Worm (Caenorhabditis elegans): ENCODE results near the gene F25H9.2.

The F25H9.2 gene

DNA sequence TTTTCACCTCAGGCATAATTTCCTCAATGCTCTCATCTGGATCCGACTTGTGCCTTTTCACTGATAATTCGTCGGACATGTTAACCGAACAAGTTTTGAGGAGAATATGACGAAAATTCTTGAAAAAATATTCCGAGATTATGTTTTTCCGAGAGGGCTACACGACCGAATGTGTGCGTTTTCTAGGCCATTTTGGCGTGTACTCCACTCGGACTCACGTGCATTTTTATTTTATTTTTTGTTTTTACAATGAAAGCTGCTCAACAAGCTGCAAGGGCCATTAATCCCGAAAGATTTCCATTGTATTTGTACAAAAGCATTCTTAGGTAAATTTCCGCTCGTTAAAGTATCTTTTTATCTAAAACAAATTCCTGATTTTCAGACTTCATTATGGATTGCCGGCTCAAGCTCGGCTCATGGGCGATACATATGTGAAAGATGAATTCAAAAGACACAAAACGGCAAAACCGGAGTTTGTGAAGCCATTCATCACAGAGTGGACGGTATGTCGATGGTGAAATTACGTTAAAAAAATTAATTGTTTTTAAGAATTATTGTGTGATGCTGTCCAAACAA is 10.4 kb downstream of the F25H9.2 start, which contains the start of the genes F25H9.6 and F25H9.7 (continued):
- no peak for TF ChIP-seq ceh-58 (GFP tag; IDR thresholded peaks at IDR 0.05)
- peak; percentile 82; the same call in 1 of the 2 replicates for TF ChIP-seq aptf-2 (GFP tag; conservative IDR thresholded peaks at IDR 0.05)
- 0 out of 2 replicates have a peak, but pooled peaks have one; percentile 45 for TF ChIP-seq F39B2.1 (GFP tag; IDR thresholded peaks at IDR 0.05)
- TF ChIP-seq aptf-3 (GFP tag; IDR thresholded peaks at IDR 0.05), result no peak
- TF ChIP-seq zim-3 (tag; optimal IDR thresholded peaks at IDR 0.05), result peak; percentile 90
- peak; percentile 76 for TF ChIP-seq hrde-1 (tag; optimal IDR thresholded peaks at IDR 0.05; ENCODE audit: borderline replicate concordance)
- no peak for TF ChIP-seq ama-1 (optimal IDR thresholded peaks at IDR 0.05)
- TF ChIP-seq ama-1 (GFP tag; optimal IDR thresholded peaks at IDR 0.05), result peak in 1 of 2 experiments; percentile 63
- no peak for TF ChIP-seq mxl-1 (tag; optimal IDR thresholded peaks at IDR 0.05)
- TF ChIP-seq C17E4.6 (GFP tag; IDR thresholded peaks at IDR 0.05), result peak; percentile 24; the same call in 1 of the 2 replicates
- TF ChIP-seq Y53F4B.3 (GFP tag; IDR thresholded peaks at IDR 0.05), result no peak
- no peak for TF ChIP-seq T07F8.4 (tag; optimal IDR thresholded peaks at IDR 0.05)
- peak; percentile 77 for TF ChIP-seq lin-40 (tag; optimal IDR thresholded peaks at IDR 0.05)
- peak; percentile 25; the same call in 1 of the 2 replicates for TF ChIP-seq cebp-1 (GFP tag; IDR thresholded peaks at IDR 0.05)
- peak; percentile 62 for TF ChIP-seq cebp-1 (tag; optimal IDR thresholded peaks at IDR 0.05)
- TF ChIP-seq nhr-90 (tag; optimal IDR thresholded peaks at IDR 0.05), result no peak
- TF ChIP-seq Y79H2A.3 (GFP tag; conservative IDR thresholded peaks at IDR 0.05), result no peak
- TF ChIP-seq ceh-91 (GFP tag; IDR thresholded peaks at IDR 0.05), result peak; percentile 51; the same call in 1 of the 2 replicates
- peak; percentile 16 for TF ChIP-seq F23B12.7 (tag; optimal IDR thresholded peaks at IDR 0.05; ENCODE audit: insufficient read depth)
- TF ChIP-seq B0261.1 (tag; optimal IDR thresholded peaks at IDR 0.05), result peak; percentile 11
- peak; percentile 99 for TF ChIP-seq ccch-3 (GFP tag; optimal IDR thresholded peaks at IDR 0.05)
- peak; percentile 31 for TF ChIP-seq snpc-1.3 (tag; optimal IDR thresholded peaks at IDR 0.05; ENCODE audit: insufficient read depth)
- TF ChIP-seq ZK185.1 (tag; optimal IDR thresholded peaks at IDR 0.05; ENCODE audit: poor library complexity, severe bottlenecking), result peak; percentile 95
- 0 out of 2 replicates have a peak, but pooled peaks have one; percentile 37 for TF ChIP-seq bed-1 (GFP tag; IDR thresholded peaks at IDR 0.05)
- TF ChIP-seq xnd-1 (tag; optimal IDR thresholded peaks at IDR 0.05), result peak; percentile 44
- TF ChIP-seq athp-1 (tag; optimal IDR thresholded peaks at IDR 0.05), result peak; percentile 79
- 0 out of 2 replicates have a peak, but pooled peaks have one; percentile 70 for TF ChIP-seq ztf-28 (GFP tag; IDR thresholded peaks at IDR 0.05)
- no peak for TF ChIP-seq gei-17 (GFP tag; optimal IDR thresholded peaks at IDR 0.05)
- 0 out of 2 replicates have a peak, but pooled peaks have one; percentile 58 for TF ChIP-seq nhr-120 (GFP tag; IDR thresholded peaks at IDR 0.05)
- no peak for TF ChIP-seq C06A6.2 (GFP tag; conservative IDR thresholded peaks at IDR 0.05)
- TF ChIP-seq ceh-40 (GFP tag; IDR thresholded peaks at IDR 0.05), result 0 out of 2 replicates have a peak, but pooled peaks have one; percentile 36
- peak; percentile 57; the same call in 1 of the 2 replicates for TF ChIP-seq B0336.3 (GFP tag; IDR thresholded peaks at IDR 0.05)
- TF ChIP-seq rec-8 (tag; optimal IDR thresholded peaks at IDR 0.05), result peak; percentile 31 to 92
- TF ChIP-seq dpff-1 (tag; optimal IDR thresholded peaks at IDR 0.05), result no peak
- TF ChIP-seq B0035.1 (tag; optimal IDR thresholded peaks at IDR 0.05), result peak; percentile 42
- no peak for TF ChIP-seq efl-1 (GFP tag; optimal IDR thresholded peaks at IDR 0.05)
- TF ChIP-seq rcor-1 (GFP tag; IDR thresholded peaks at IDR 0.05), result peak; percentile 73
- peak; percentile 58 for TF ChIP-seq tbp1 (GFP tag; optimal IDR thresholded peaks at IDR 0.05)
- TF ChIP-seq attf-3 (GFP tag; conservative IDR thresholded peaks at IDR 0.05), result peak; percentile 78
- TF ChIP-seq lsl-1 (GFP tag; optimal IDR thresholded peaks at IDR 0.05), result peak; percentile 52
- peak; percentile 82 for TF ChIP-seq hmg-20 (GFP tag; IDR thresholded peaks at IDR 0.05)
- no peak for TF ChIP-seq mes-4 (tag; optimal IDR thresholded peaks at IDR 0.05)
- TF ChIP-seq nhr-179 (tag; optimal IDR thresholded peaks at IDR 0.05), result no peak
- TF ChIP-seq B0019.2 (GFP tag; conservative IDR thresholded peaks at IDR 0.05), result no peak
- no peak for TF ChIP-seq ztf-25 (GFP tag; IDR thresholded peaks at IDR 0.05)
- peak; percentile 65 for TF ChIP-seq lin-54 (GFP tag; optimal IDR thresholded peaks at IDR 0.05)
- peak; percentile 93 for TF ChIP-seq lir-1 (GFP tag; conservative IDR thresholded peaks at IDR 0.05)
- TF ChIP-seq die-1 (tag; optimal IDR thresholded peaks at IDR 0.05), result no peak

Measured in whole organism, young adult.